Worm (Caenorhabditis elegans) whole organism, L4/young adult: ENCODE measurements around the gene sma-1.

Experiments used
- W03F9.2 ChIP-seq: fragments of 150-350 bp; optimal IDR thresholded peaks from 2 replicates; lab custom pipeline; 2014; ENCODE audit warnings: missing biosample characterization, missing genetic modification characterization
- dao-5 ChIP-seq: sonication (generic microtip); optimal IDR thresholded peaks from 2 replicates; lab custom pipeline; 2016; ENCODE audit warnings: missing genotype, missing genetic modification characterization, moderate library complexity, missing compliant biosample characterization
- him-1 ChIP-seq: sonication (generic microtip); optimal IDR thresholded peaks from 2 replicates; lab custom pipeline; 2016; ENCODE audit warnings: missing genotype, missing genetic modification reagents, missing genetic modification characterization, missing compliant biosample characterization

ce11 chrV:11921689-11922517 is 22.7 kb downstream of the sma-1 start:
- TF ChIP-seq him-1 (tag; lab: Kevin White, UChicago) (no peak), W03F9.2 (tag; lab: Kevin White, UChicago) (no peak), dao-5 (tag; lab: Kevin White, UChicago) (no peak)
